Fruit fly (Drosophila melanogaster) whole organism, embryonic: ENCODE measurements around the gene vers.

ENCODE experiments used
- ATbp ChIP-seq: fragments of 200-800 bp; sonication (Bioruptor generic); optimal IDR thresholded peaks from 2 replicates; lab custom pipeline; 2017; ENCODE audit warnings: missing biosample characterization, mild to moderate bottlenecking, missing genetic modification characterization, missing genetic modification reagents
- Awh ChIP-seq: fragments of 200-800 bp; sonication (Bioruptor generic); IDR thresholded peaks from 2 replicates; pipeline ENCODE4, ENCODE4 v1.3.6; 2022; ENCODE audit warnings: missing biosample characterization, missing genetic modification characterization
- CG10274 ChIP-seq: fragments of 200-800 bp; sonication (Bioruptor generic); optimal IDR thresholded peaks from 3 replicates; lab custom pipeline; 2017; ENCODE audit warnings: missing biosample characterization, mild to moderate bottlenecking, missing genetic modification characterization
- CG10959 ChIP-seq: fragments of 200-800 bp; sonication (Bioruptor generic); IDR thresholded peaks from 2 replicates; pipeline ENCODE4 v1.3.6; 2022; ENCODE audit warnings: missing biosample characterization, missing genetic modification characterization
- CG11696 ChIP-seq: fragments of 200-800 bp; sonication (Bioruptor generic); IDR thresholded peaks from 2 replicates; pipeline ENCODE4 v1.3.6; 2022; ENCODE audit warnings: missing biosample characterization, missing genetic modification characterization
- CG12659 ChIP-seq: fragments of 200-800 bp; sonication (Bioruptor generic); optimal IDR thresholded peaks from 3 replicates; lab custom pipeline; 2017; ENCODE audit warnings: mild to moderate bottlenecking, missing biosample characterization, missing genetic modification reagents, missing genetic modification characterization
- CG13287 ChIP-seq: fragments of 200-800 bp; sonication (Bioruptor generic); IDR thresholded peaks from 2 replicates; pipeline ENCODE4 v1.3.6; 2022; ENCODE audit warnings: missing biosample characterization, missing genetic modification characterization; ENCODE audit not compliant: partially characterized antibody
- CG13894 ChIP-seq: fragments of 200-800 bp; sonication (Bioruptor generic); optimal IDR thresholded peaks from 3 replicates; lab custom pipeline; 2018; ENCODE audit warnings: missing biosample characterization, mild to moderate bottlenecking, missing genetic modification characterization, moderate library complexity
- CG14710 ChIP-seq: fragments of 200-800 bp; sonication (Bioruptor generic); optimal IDR thresholded peaks from 3 replicates; lab custom pipeline; 2019; ENCODE audit warnings: missing biosample characterization, mild to moderate bottlenecking, missing genetic modification characterization, moderate library complexity
- CG17802 ChIP-seq: fragments of 200-800 bp; sonication (Bioruptor generic); optimal IDR thresholded peaks from 2 replicates; lab custom pipeline; 2018; ENCODE audit warnings: missing biosample characterization, mild to moderate bottlenecking, missing genetic modification characterization, moderate library complexity
- CG2116 ChIP-seq: fragments of 200-800 bp; sonication (Bioruptor generic); optimal IDR thresholded peaks from 3 replicates; lab custom pipeline; 2018; ENCODE audit warnings: missing biosample characterization, mild to moderate bottlenecking, missing genetic modification characterization
- CG2120 ChIP-seq: fragments of 200-800 bp; sonication (Bioruptor generic); optimal IDR thresholded peaks from 3 replicates; lab custom pipeline; 2016; ENCODE audit warnings: missing biosample characterization, missing genetic modification characterization
- CG30020 ChIP-seq: fragments of 200-800 bp; optimal IDR thresholded peaks from 2 replicates; lab custom pipeline; 2019; ENCODE audit warnings: missing biosample characterization, mild to moderate bottlenecking, missing genetic modification characterization, moderate library complexity
- CG31365 ChIP-seq: fragments of 200-800 bp; sonication (Bioruptor generic); optimal IDR thresholded peaks from 2 replicates; lab custom pipeline; 2018; ENCODE audit warnings: missing biosample characterization, mild to moderate bottlenecking, missing genetic modification characterization
- CG31441 ChIP-seq: fragments of 200-800 bp; sonication (Bioruptor generic); IDR thresholded peaks from 2 replicates; pipeline ENCODE4 v1.3.6; 2022; ENCODE audit warnings: missing biosample characterization, missing genetic modification characterization
- CG34376 ChIP-seq: fragments of 200-800 bp; sonication (Bioruptor generic); optimal IDR thresholded peaks from 2 replicates; lab custom pipeline; 2018; ENCODE audit warnings: missing biosample characterization, mild to moderate bottlenecking, missing genetic modification characterization
- CG42726 ChIP-seq: fragments of 200-800 bp; sonication (Bioruptor generic); IDR thresholded peaks from 2 replicates; pipeline ENCODE4 v1.3.6; 2022; ENCODE audit warnings: missing biosample characterization, missing genetic modification characterization; ENCODE audit not compliant: partially characterized antibody
- CG4360 ChIP-seq: fragments of 200-800 bp; sonication (Bioruptor generic); IDR thresholded peaks from 2 replicates; pipeline ENCODE4 v1.3.6; 2022; ENCODE audit warnings: missing biosample characterization, missing genetic modification characterization
- CG4404 ChIP-seq: fragments of 200-800 bp; sonication (Bioruptor generic); IDR thresholded peaks from 2 replicates; pipeline ENCODE4 v1.3.6; 2022; ENCODE audit warnings: missing biosample characterization, missing genetic modification characterization
- CG6765 ChIP-seq: fragments of 200-800 bp; sonication (Bioruptor generic); optimal IDR thresholded peaks from 3 replicates; lab custom pipeline; 2017; ENCODE audit warnings: missing biosample characterization, mild to moderate bottlenecking, missing genetic modification characterization
- CG7839 ChIP-seq: fragments of 200-800 bp; sonication (Bioruptor generic); optimal IDR thresholded peaks from 3 replicates; lab custom pipeline; 2018; ENCODE audit warnings: missing biosample characterization, mild to moderate bottlenecking, missing genetic modification characterization, moderate library complexity
- CG9437 ChIP-seq: fragments of 200-800 bp; sonication (Bioruptor generic); optimal IDR thresholded peaks from 2 replicates; lab custom pipeline; 2018; ENCODE audit warnings: missing biosample characterization, mild to moderate bottlenecking, missing genetic modification characterization
- Dip3 ChIP-seq: fragments of 200-800 bp; sonication (Bioruptor generic); optimal IDR thresholded peaks from 3 replicates; lab custom pipeline; 2016; ENCODE audit warnings: missing biosample characterization, missing genetic modification characterization
- E2f2 ChIP-seq: fragments of 200-800 bp; sonication (Bioruptor generic); IDR thresholded peaks from 2 replicates; pipeline ENCODE4 v1.3.6; 2022; ENCODE audit warnings: missing biosample characterization, missing genetic modification characterization
- GATAe ChIP-seq: fragments of 200-800 bp; sonication (Bioruptor generic); conservative IDR thresholded peaks from 2 replicates; pipeline ENCODE4 v1.3.6; 2022; ENCODE audit warnings: missing biosample characterization, missing genetic modification characterization
- HLH4C ChIP-seq: fragments of 200-800 bp; sonication (Bioruptor generic); IDR thresholded peaks from 3 replicates; pipeline ENCODE4 v1.3.6; 2022; ENCODE audit warnings: missing biosample characterization, missing genetic modification characterization; ENCODE audit not compliant: partially characterized antibody
- Myb ChIP-seq: fragments of 200-800 bp; sonication (Bioruptor generic); optimal IDR thresholded peaks from 2 replicates; lab custom pipeline; 2016; ENCODE audit warnings: missing biosample characterization, missing genetic modification characterization
- Neu2 ChIP-seq: fragments of 200-800 bp; sonication (Bioruptor generic); optimal IDR thresholded peaks from 3 replicates; lab custom pipeline; 2016; ENCODE audit warnings: missing biosample characterization, missing genetic modification characterization, borderline replicate concordance
- NfI ChIP-seq: fragments of 200-800 bp; sonication (Bioruptor generic); optimal IDR thresholded peaks from 3 replicates; lab custom pipeline; 2018; ENCODE audit warnings: missing biosample characterization, mild to moderate bottlenecking, missing genetic modification characterization, moderate library complexity
- Rx ChIP-seq: fragments of 200-800 bp; sonication (Bioruptor generic); IDR thresholded peaks from 2 replicates; pipeline ENCODE4 v1.3.6; 2022; ENCODE audit warnings: missing biosample characterization, missing genetic modification characterization
- Spps ChIP-seq: fragments of 200-800 bp; sonication (Bioruptor generic); optimal IDR thresholded peaks from 2 replicates; lab custom pipeline; 2018; ENCODE audit warnings: missing biosample characterization, mild to moderate bottlenecking, missing genetic modification characterization
- TFAM ChIP-seq: fragments of 200-800 bp; sonication (Bioruptor generic); optimal IDR thresholded peaks from 2 replicates; lab custom pipeline; 2017; ENCODE audit warnings: missing biosample characterization, missing genetic modification characterization, inconsistent platforms
- ab ChIP-seq: fragments of 200-800 bp; sonication (Bioruptor generic); optimal IDR thresholded peaks from 2 replicates; lab custom pipeline; 2016; ENCODE audit warnings: missing biosample characterization, missing genetic modification characterization
- ase ChIP-seq: fragments of 200-800 bp; sonication (Bioruptor generic); IDR thresholded peaks from 3 replicates; pipeline ENCODE4 v1.3.6; 2022; ENCODE audit warnings: missing biosample characterization, missing genetic modification characterization
- ato ChIP-seq: fragments of 200-800 bp; sonication (Bioruptor generic); IDR thresholded peaks from 2 replicates; pipeline ENCODE4 v1.3.6; 2022; ENCODE audit warnings: missing biosample characterization, missing genetic modification characterization; ENCODE audit not compliant: partially characterized antibody
- cg ChIP-seq: fragments of 200-800 bp; sonication (Bioruptor generic); optimal IDR thresholded peaks from 3 replicates; lab custom pipeline; 2019; ENCODE audit warnings: missing biosample characterization, mild to moderate bottlenecking, missing genetic modification characterization, moderate library complexity
- crc ChIP-seq: fragments of 200-800 bp; sonication (Bioruptor generic); optimal IDR thresholded peaks from 2 replicates; lab custom pipeline; 2016; ENCODE audit warnings: missing biosample characterization, missing genetic modification characterization
- mam ChIP-seq: fragments of 200-800 bp; sonication (Bioruptor generic); optimal IDR thresholded peaks from 3 replicates; lab custom pipeline; 2016; ENCODE audit warnings: missing biosample characterization, missing genetic modification characterization
- mld ChIP-seq: fragments of 200-800 bp; sonication (Bioruptor generic); IDR thresholded peaks from 3 replicates; pipeline ENCODE4 v1.3.6; 2022; ENCODE audit warnings: missing biosample characterization, missing genetic modification characterization; ENCODE audit not compliant: partially characterized antibody
- org-1 ChIP-seq: fragments of 200-800 bp; sonication (Bioruptor generic); optimal IDR thresholded peaks from 2 replicates; lab custom pipeline; 2017; ENCODE audit warnings: missing biosample characterization, missing genetic modification characterization
- otp ChIP-seq: fragments of 200-800 bp; sonication (Bioruptor generic); IDR thresholded peaks from 3 replicates; pipeline ENCODE4, ENCODE4 v1.3.6; 2022; ENCODE audit warnings: missing biosample characterization, missing genetic modification characterization
- rib ChIP-seq: fragments of 200-800 bp; sonication (Bioruptor generic); IDR thresholded peaks from 2 replicates; pipeline ENCODE4 v1.3.6; 2022; ENCODE audit warnings: missing biosample characterization, missing genetic modification characterization
- row ChIP-seq: fragments of 200-800 bp; sonication (Bioruptor generic); IDR thresholded peaks from 3 replicates; pipeline ENCODE4 v1.3.6; 2022; ENCODE audit warnings: missing biosample characterization, missing genetic modification characterization
- run ChIP-seq: fragments of 200-800 bp; sonication (Bioruptor generic); optimal IDR thresholded peaks from 3 replicates; lab custom pipeline; 2018; ENCODE audit warnings: missing biosample characterization, mild to moderate bottlenecking, missing genetic modification characterization
- sd ChIP-seq: fragments of 200-800 bp; sonication (Bioruptor generic); optimal IDR thresholded peaks from 3 replicates; lab custom pipeline; 2018; ENCODE audit warnings: missing biosample characterization, mild to moderate bottlenecking, missing genetic modification characterization, moderate library complexity
- usp ChIP-seq: fragments of >200 bp; optimal IDR thresholded peaks from 2 replicates; lab custom pipeline; 2017; ENCODE audit warnings: missing biosample characterization, missing genetic modification characterization
- vnd ChIP-seq: fragments of 200-800 bp; sonication (Bioruptor generic); IDR thresholded peaks from 3 replicates; pipeline ENCODE4 v1.3.6; 2022; ENCODE audit warnings: missing biosample characterization, missing genetic modification characterization; ENCODE audit not compliant: partially characterized antibody
- zen ChIP-seq: fragments of 200-800 bp; sonication (Bioruptor generic); optimal IDR thresholded peaks from 3 replicates; lab custom pipeline; 2018; ENCODE audit warnings: missing biosample characterization, mild to moderate bottlenecking, missing genetic modification characterization, moderate library complexity
- zfh1 ChIP-seq: fragments of 200-800 bp; sonication (Bioruptor generic); IDR thresholded peaks from 3 replicates; pipeline ENCODE4 v1.3.6; 2022; ENCODE audit warnings: missing biosample characterization, missing genetic modification characterization

The vers gene

DNA sequence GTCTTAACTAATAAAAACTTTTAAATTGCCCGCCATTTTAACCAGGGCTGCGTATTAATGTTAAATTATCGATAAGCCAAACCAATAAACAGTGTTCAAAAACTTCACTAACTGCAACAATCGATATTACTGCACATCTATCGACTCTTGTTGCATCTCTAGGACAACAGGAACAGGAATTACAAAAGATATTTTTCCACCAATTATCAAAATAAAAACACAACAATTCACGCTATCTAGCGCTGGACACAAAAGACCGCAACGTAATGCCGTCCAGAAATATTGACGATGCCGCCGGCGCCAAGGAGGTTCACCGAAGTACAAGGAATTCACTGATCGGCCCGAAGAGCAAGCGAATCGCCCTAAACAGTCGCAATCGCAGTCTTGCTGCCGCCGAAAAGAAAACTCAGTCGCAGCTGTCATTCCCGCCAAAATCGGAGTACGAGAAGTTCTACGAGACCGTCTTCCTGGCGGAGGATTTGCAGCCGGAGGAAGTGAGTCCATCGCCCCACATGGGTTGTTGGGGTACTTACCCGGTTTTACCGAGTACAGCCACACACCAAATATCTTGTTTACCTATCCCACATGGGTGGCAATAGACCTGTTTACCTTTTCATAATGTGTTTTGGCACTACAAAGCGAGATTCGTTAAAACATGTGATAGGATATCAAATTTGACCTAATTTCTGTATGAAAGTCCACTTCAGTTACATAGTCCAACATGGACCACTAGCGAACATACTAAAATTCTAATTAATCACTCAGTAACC lies at the start of gene vers (continued):
- TF ChIP-seq CG4404 (GFP tag; lab: Robert Waterston, UW) (no peak), CG11696 (GFP tag; lab: Robert Waterston, UW) (no peak), CG2116 (peak; percentile 79), TFAM (GFP tag; lab: Kevin White, UChicago) (no peak), CG4360 (GFP tag; lab: Robert Waterston, UW) (no peak), crc (no peak), CG10959 (no peak), Neu2 (GFP tag; lab: Kevin White, UChicago) (no peak), CG13894 (tag; lab: Kevin White, UChicago) (no peak), CG2120 (GFP tag; lab: Kevin White, UChicago) (peak; percentile 42), usp (GFP tag; lab: Kevin White, UChicago) (no peak), Myb (GFP tag; lab: Kevin White, UChicago) (peak; percentile 14), CG13287 (peak; percentile 98), CG17802 (no peak), GATAe (GFP tag; lab: Robert Waterston, UW) (no peak), org-1 (GFP tag; lab: Kevin White, UChicago) (no peak), Dip3 (no peak), CG12659 (GFP tag; lab: Kevin White, UChicago) (peak; percentile 50), CG6765 (no peak), sd (no peak), CG14710 (tag; lab: Kevin White, UChicago) (peak; percentile 66), NfI (GFP tag; lab: Kevin White, UChicago) (no peak), CG42726 (peak; percentile 76), HLH4C (peak; percentile 90), ab (GFP tag; lab: Kevin White, UChicago) (no peak), Rx (GFP tag; lab: Robert Waterston, UW) (no peak), CG34376 (GFP tag; lab: Kevin White, UChicago) (peak; percentile 38), zfh1 (GFP tag; lab: Robert Waterston, UW) (peak; percentile 40; the same call in 1 of the 3 replicates), CG31365 (tag; lab: Kevin White, UChicago) (no peak), mld (GFP tag; lab: Robert Waterston, UW) (peak; percentile 87), E2f2 (peak; percentile 98), otp (GFP tag; lab: Robert Waterston, UW) (no peak; the same call in 2 of the 3 replicates), CG31441 (GFP tag; lab: Robert Waterston, UW) (no peak), zen (peak; percentile 16), cg (GFP tag; lab: Kevin White, UChicago) (no peak), run (tag; lab: Kevin White, UChicago) (no peak), CG9437 (no peak), CG30020 (tag; lab: Kevin White, UChicago) (peak; percentile 32), ato (GFP tag; lab: Robert Waterston, UW) (peak; percentile 95), mam (peak; percentile 47), row (GFP tag; lab: Robert Waterston, UW) (0 out of 3 replicates have a peak, but pooled peaks have one; percentile 35), CG7839 (no peak), rib (GFP tag; lab: Robert Waterston, UW) (no peak), Awh (GFP tag; lab: Robert Waterston, UW) (peak; percentile 30; the same call in 1 of the 2 replicates), ase (GFP tag; lab: Robert Waterston, UW) (no peak), ATbp (GFP tag; lab: Kevin White, UChicago) (no peak), Spps (tag; lab: Kevin White, UChicago) (no peak), CG10274 (GFP tag; lab: Kevin White, UChicago) (no peak), vnd (GFP tag; lab: Robert Waterston, UW) (peak; percentile 84)
